Fruit fly (Drosophila melanogaster): ENCODE results near the gene CG5567.

DNA sequence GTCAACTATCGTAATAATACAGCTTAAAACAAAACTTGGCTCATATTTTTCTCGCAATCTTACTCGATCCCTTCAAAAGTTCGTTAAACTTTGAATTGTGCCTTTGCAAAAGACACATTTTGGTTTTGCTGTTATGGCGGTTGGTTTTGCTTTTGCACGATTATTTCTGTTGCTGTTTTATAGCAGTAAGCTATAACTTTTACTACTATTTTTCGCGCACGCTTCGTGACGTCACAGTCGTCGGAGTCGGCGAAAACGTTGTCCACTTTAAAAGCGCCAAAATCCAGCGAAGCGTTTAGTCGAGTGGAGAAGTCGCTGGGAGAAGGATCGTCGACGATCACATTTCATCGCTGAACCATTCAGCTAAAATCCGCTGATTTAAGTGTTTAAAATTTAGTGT is 44.0 kb upstream of the CG5567 start, which contains the start of gene CG7402:
- TF ChIP-seq CG31627 (GFP tag; optimal IDR thresholded peaks at IDR 0.05) (no peak), CG6276 (GFP tag; optimal IDR thresholded peaks at IDR 0.05) (no peak), CG10669 (GFP tag; optimal IDR thresholded peaks at IDR 0.05) (no peak), CG8632 (GFP tag; optimal IDR thresholded peaks at IDR 0.05) (no peak), CG16779 (tag; optimal IDR thresholded peaks at IDR 0.05) (no peak)

All from whole organism, prepupa.